Worm (Caenorhabditis elegans) whole organism, L2 larva: ENCODE measurements around the gene nhr-115.

Source experiments
- R02D3.7 ChIP-seq: fragments of 150-350 bp; optimal IDR thresholded peaks from 2 replicates; lab custom pipeline; 2014; ENCODE audit warnings: missing biosample characterization, missing genetic modification characterization
- aly-2 ChIP-seq: fragments of 150-350 bp; optimal IDR thresholded peaks from 2 replicates; lab custom pipeline; 2014; ENCODE audit warnings: missing biosample characterization, missing genetic modification characterization
- ama-1 ChIP-seq: fragments of 150-350 bp; optimal IDR thresholded peaks from 2 replicates; lab custom pipeline; 2018; ENCODE audit warnings: inconsistent platforms
- blmp-1 ChIP-seq: sonication (generic microtip); optimal IDR thresholded peaks from 2 replicates; lab custom pipeline; 2017; ENCODE audit warnings: missing genetic modification characterization, mild to moderate bottlenecking, missing compliant biosample characterization, antibody characterized with exemption, moderate library complexity; ENCODE audit not compliant: insufficient read depth
- ceh-82 ChIP-seq: fragments of 150-350 bp; optimal IDR thresholded peaks from 2 replicates; lab custom pipeline; 2014; ENCODE audit warnings: missing biosample characterization, missing genetic modification characterization
- lin-13 ChIP-seq: fragments of 150-350 bp; optimal IDR thresholded peaks from 2 replicates; lab custom pipeline; 2014; ENCODE audit warnings: missing biosample characterization, missing genetic modification reagents, missing genetic modification characterization
- lin-39 ChIP-seq: fragments of 150-350 bp; optimal IDR thresholded peaks from 2 replicates; lab custom pipeline; 2014; ENCODE audit warnings: missing biosample characterization, missing genetic modification reagents, missing genetic modification characterization
- lsy-2 ChIP-seq, 2 experiments: fragments of 150-350 bp in 1 of 2; sonication (generic microtip) in 1 of 2; optimal IDR thresholded peaks; 2 replicates each; lab custom pipeline; 2014 to 2017; ENCODE audit warnings: missing biosample characterization in 2 of 2, missing genetic modification characterization in 2 of 2
- nhr-12 ChIP-seq: fragments of 150-350 bp; optimal IDR thresholded peaks from 2 replicates; lab custom pipeline; 2014; ENCODE audit warnings: missing biosample characterization, missing genetic modification characterization
- sem-4 ChIP-seq: fragments of 150-350 bp; optimal IDR thresholded peaks from 2 replicates; lab custom pipeline; 2014; ENCODE audit warnings: missing biosample characterization, missing genetic modification reagents, missing genetic modification characterization
- snpc-4 ChIP-seq: fragments of 150-350 bp; optimal IDR thresholded peaks from 2 replicates; lab custom pipeline; 2014; ENCODE audit warnings: missing biosample characterization, missing genetic modification characterization
- zag-1 ChIP-seq: fragments of 150-350 bp; optimal IDR thresholded peaks from 2 replicates; lab custom pipeline; 2014; ENCODE audit warnings: missing biosample characterization, missing genetic modification characterization
- ztf-11 ChIP-seq: sonication (generic microtip); optimal IDR thresholded peaks from 2 replicates; lab custom pipeline; 2017; ENCODE audit warnings: missing biosample characterization, missing genetic modification characterization
- ztf-4 ChIP-seq: fragments of 150-350 bp; optimal IDR thresholded peaks from 2 replicates; lab custom pipeline; 2014; ENCODE audit warnings: missing biosample characterization, missing genetic modification characterization

DNA sequence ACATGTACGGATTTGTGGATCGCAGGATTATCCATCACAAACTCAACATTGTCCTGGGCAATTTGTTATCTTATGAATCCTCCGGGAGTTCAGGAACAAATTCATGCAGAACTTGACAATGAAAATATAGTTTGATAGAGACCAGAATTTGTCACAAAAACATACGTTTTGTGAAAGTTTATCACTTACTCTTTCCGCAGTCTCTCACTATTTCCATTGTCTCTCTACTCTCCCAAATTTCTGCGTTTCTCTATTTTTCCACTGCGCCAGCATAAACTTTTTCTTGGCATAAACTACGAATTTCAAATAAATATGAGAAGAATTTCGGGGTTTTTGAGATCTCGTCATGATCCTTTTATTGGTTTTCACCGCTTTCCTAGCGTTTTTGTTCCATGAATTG lies 49.7 kb upstream of the nhr-115 start, which contains the start of gene cyp-33C3:
- no peak for TF ChIP-seq ztf-4 (tag; lab: Kevin White, UChicago)
- TF ChIP-seq lin-39 (tag; lab: Kevin White, UChicago) = no peak
- TF ChIP-seq ztf-11 (tag; lab: Kevin White, UChicago) = no peak
- TF ChIP-seq lin-13 (GFP tag; lab: Kevin White, UChicago) = no peak
- TF ChIP-seq ceh-82 (tag; lab: Kevin White, UChicago) = no peak
- no peak for TF ChIP-seq zag-1 (tag; lab: Kevin White, UChicago)
- TF ChIP-seq blmp-1 (tag; lab: Kevin White, UChicago) = no peak
- TF ChIP-seq aly-2 (tag; lab: Kevin White, UChicago) = no peak
- TF ChIP-seq ama-1 = no peak
- TF ChIP-seq snpc-4 (tag; lab: Kevin White, UChicago) = no peak
- no peak for TF ChIP-seq R02D3.7
- TF ChIP-seq nhr-12 (tag; lab: Kevin White, UChicago) = no peak
- TF ChIP-seq sem-4 (tag; lab: Kevin White, UChicago) = no peak
- no peak for TF ChIP-seq lsy-2 (tag; optimal IDR thresholded peaks at IDR 0.05; lab: Kevin White, UChicago)
